Worm (Caenorhabditis elegans) whole organism, L4 larva: ENCODE data around the gene C05D11.13.

ENCODE experiments used
- ZK546.5 ChIP-seq, 2 experiments: sonication (generic microtip); optimal IDR thresholded peaks; 2 replicates each; lab custom pipeline; 2017; ENCODE audit warnings: missing biosample characterization in 2 of 2, missing genetic modification characterization in 2 of 2
- ama-1 ChIP-seq: fragments of 150-350 bp; optimal IDR thresholded peaks from 2 replicates; lab custom pipeline; 2014; ENCODE audit warnings: inconsistent platforms, mixed read lengths
- ceh-28 ChIP-seq: fragments of 150-350 bp; optimal IDR thresholded peaks from 2 replicates; lab custom pipeline; 2014; ENCODE audit warnings: missing biosample characterization, missing genetic modification reagents, missing genetic modification characterization
- ceh-32 ChIP-seq: sonication (generic microtip); optimal IDR thresholded peaks from 2 replicates; lab custom pipeline; 2016; ENCODE audit warnings: mild to moderate bottlenecking, missing genetic modification characterization, missing compliant biosample characterization; ENCODE audit not compliant: poor library complexity
- dve-1 ChIP-seq: sonication (generic microtip); optimal IDR thresholded peaks from 2 replicates; lab custom pipeline; 2017; ENCODE audit warnings: antibody characterized with exemption, mild to moderate bottlenecking, missing genetic modification characterization, missing compliant biosample characterization; ENCODE audit not compliant: insufficient read depth
- hif-1 ChIP-seq, 2 experiments: sonication (generic microtip); optimal IDR thresholded peaks; 2 replicates each; lab custom pipeline; 2016 to 2017; ENCODE audit warnings: missing compliant biosample characterization in 2 of 2, missing genetic modification characterization in 2 of 2, missing genetic modification reagents in 2 of 2, missing genotype in 2 of 2, mild to moderate bottlenecking in 1 of 2
- hlh-11 ChIP-seq: fragments of 200-800 bp; sonication (Bioruptor generic); optimal IDR thresholded peaks from 2 replicates; lab custom pipeline; 2018; ENCODE audit warnings: mild to moderate bottlenecking, missing genetic modification characterization, missing compliant biosample characterization
- lin-15B ChIP-seq: fragments of 150-350 bp; sonication (generic microtip); optimal IDR thresholded peaks from 3 replicates; lab custom pipeline; 2014; ENCODE audit warnings: missing biosample characterization, missing genetic modification characterization
- lir-3 ChIP-seq: sonication (generic microtip); optimal IDR thresholded peaks from 2 replicates; lab custom pipeline; 2016; ENCODE audit warnings: mild to moderate bottlenecking, missing genetic modification characterization, missing compliant biosample characterization
- mdl-1 ChIP-seq, 2 experiments: fragments of 150-350 bp in 1 of 2; sonication (generic microtip) in 1 of 2; optimal IDR thresholded peaks; 2 replicates each; lab custom pipeline; 2014 to 2017; ENCODE audit warnings: missing biosample characterization in 2 of 2, missing genetic modification characterization in 2 of 2
- nhr-11 ChIP-seq: fragments of 150-350 bp; optimal IDR thresholded peaks from 2 replicates; lab custom pipeline; 2014; ENCODE audit warnings: missing biosample characterization, missing genetic modification characterization
- nhr-6 ChIP-seq: fragments of 150-350 bp; optimal IDR thresholded peaks from 2 replicates; lab custom pipeline; 2014; ENCODE audit warnings: missing biosample characterization, missing genetic modification characterization
- nhr-77 ChIP-seq: fragments of 150-350 bp; optimal IDR thresholded peaks from 2 replicates; lab custom pipeline; 2014; ENCODE audit warnings: missing biosample characterization, missing genetic modification characterization

DNA sequence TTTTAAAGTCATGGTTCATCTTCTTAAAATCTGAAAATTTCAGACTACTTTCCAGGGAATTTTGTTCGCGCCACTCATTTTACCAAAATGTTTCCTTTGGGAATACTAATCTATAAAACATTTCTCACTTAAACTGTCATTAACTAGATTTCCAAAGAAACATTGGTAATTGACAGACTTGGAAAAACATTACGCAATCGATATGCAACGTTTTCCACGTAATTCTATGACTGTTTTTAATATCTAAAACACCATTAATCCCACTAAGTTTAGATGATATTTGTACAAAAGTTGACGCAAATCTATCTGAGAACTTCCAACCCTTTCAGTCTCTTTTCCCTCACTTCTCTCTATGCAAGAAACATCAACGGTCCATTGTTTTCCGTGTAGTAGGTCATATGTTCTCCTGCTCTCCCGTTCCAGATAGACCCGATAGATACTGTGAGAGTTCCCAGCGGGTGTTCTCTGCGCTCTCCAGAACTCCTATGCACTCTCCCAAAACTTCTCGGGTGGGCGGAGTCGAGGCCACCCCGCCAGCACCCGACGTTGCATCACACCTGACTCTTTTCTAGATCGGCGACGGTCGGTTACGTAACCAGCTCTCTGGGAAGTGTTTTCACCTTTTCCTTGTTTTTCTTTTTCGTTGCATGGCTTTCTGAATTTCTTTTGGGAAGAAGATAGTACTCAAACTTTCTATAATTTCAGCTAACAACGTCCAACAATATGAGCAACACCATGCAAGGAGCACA is 34.0 kb upstream of the C05D11.13 start, which contains the start of gene zip-8:
- TF ChIP-seq hif-1 (tag; optimal IDR thresholded peaks at IDR 0.05; lab: Kevin White, UChicago) = no peak
- no peak for TF ChIP-seq nhr-77 (tag; lab: Kevin White, UChicago)
- TF ChIP-seq nhr-11 (tag; lab: Kevin White, UChicago) = no peak
- no peak for TF ChIP-seq lin-15B
- TF ChIP-seq ama-1 = no peak
- TF ChIP-seq ceh-28 = no peak
- TF ChIP-seq lir-3 = no peak
- TF ChIP-seq mdl-1 (tag; optimal IDR thresholded peaks at IDR 0.05; lab: Kevin White, UChicago) = no peak
- no peak for TF ChIP-seq ceh-32 (tag; lab: Kevin White, UChicago)
- no peak for TF ChIP-seq hlh-11 (tag; lab: Kevin White, UChicago)
- no peak for TF ChIP-seq nhr-6 (tag; lab: Kevin White, UChicago)
- TF ChIP-seq dve-1 (tag; lab: Kevin White, UChicago) = no peak
- no peak for TF ChIP-seq ZK546.5 (tag; optimal IDR thresholded peaks at IDR 0.05; lab: Kevin White, UChicago)
